Worm (Caenorhabditis elegans) whole organism, mixed stage, embryonic: ENCODE results near the gene pqn-27.

Experiments
- bed-3 ChIP-seq: fragments of 200-800 bp; sonication (Bioruptor generic); optimal IDR thresholded peaks from 3 replicates; lab custom pipeline; 2018; ENCODE audit warnings: mild to moderate bottlenecking, missing genetic modification characterization, moderate library complexity, missing compliant biosample characterization
- ces-1 ChIP-seq: fragments of 150-350 bp; optimal IDR thresholded peaks from 2 replicates; lab custom pipeline; 2014; ENCODE audit warnings: missing biosample characterization, missing genetic modification reagents, missing genetic modification characterization
- cnd-1 ChIP-seq: fragments of 200-800 bp; sonication (Bioruptor generic); optimal IDR thresholded peaks from 2 replicates; lab custom pipeline; 2018; ENCODE audit warnings: mild to moderate bottlenecking, missing genetic modification characterization, missing compliant biosample characterization
- drap-1 ChIP-seq: fragments of 200-800 bp; sonication (Bioruptor generic); optimal IDR thresholded peaks from 3 replicates; lab custom pipeline; 2018; ENCODE audit warnings: mild to moderate bottlenecking, missing genetic modification characterization, missing compliant biosample characterization
- lin-13 ChIP-seq: fragments of 150-350 bp; optimal IDR thresholded peaks from 2 replicates; lab custom pipeline; 2014; ENCODE audit warnings: missing biosample characterization, missing genetic modification characterization
- lsy-2 ChIP-seq: fragments of 150-350 bp; optimal IDR thresholded peaks from 2 replicates; lab custom pipeline; 2014; ENCODE audit warnings: missing biosample characterization, missing genetic modification characterization
- mls-2 ChIP-seq: sonication (generic microtip); optimal IDR thresholded peaks from 2 replicates; lab custom pipeline; 2016; ENCODE audit warnings: mild to moderate bottlenecking, missing genetic modification characterization, moderate library complexity, missing compliant biosample characterization
- nhr-12 ChIP-seq: fragments of 150-350 bp; optimal IDR thresholded peaks from 2 replicates; lab custom pipeline; 2014; ENCODE audit warnings: missing biosample characterization, missing genetic modification characterization
- nhr-28 ChIP-seq: fragments of 150-350 bp; optimal IDR thresholded peaks from 2 replicates; lab custom pipeline; 2014; ENCODE audit warnings: missing biosample characterization, missing genetic modification characterization
- nhr-76 ChIP-seq: sonication (generic microtip); optimal IDR thresholded peaks from 2 replicates; lab custom pipeline; 2017; ENCODE audit warnings: missing biosample characterization, missing genetic modification characterization
- snpc-4 ChIP-seq: fragments of 150-350 bp; optimal IDR thresholded peaks from 2 replicates; lab custom pipeline; 2014; ENCODE audit warnings: missing biosample characterization, missing genetic modification characterization
- unc-39 ChIP-seq: fragments of 150-350 bp; optimal IDR thresholded peaks from 2 replicates; lab custom pipeline; 2014; ENCODE audit warnings: missing biosample characterization, missing genetic modification characterization
- unc-62 ChIP-seq: fragments of 150-350 bp; optimal IDR thresholded peaks from 2 replicates; lab custom pipeline; 2014; ENCODE audit warnings: missing biosample characterization, missing genetic modification reagents, missing genetic modification characterization

- TF ChIP-seq mls-2 (no peak), nhr-28 (tag; lab: Kevin White, UChicago) (no peak), unc-39 (tag; lab: Kevin White, UChicago) (no peak), drap-1 (GFP tag; lab: Kevin White, UChicago) (no peak), unc-62 (GFP tag; lab: Kevin White, UChicago) (no peak), ces-1 (GFP tag; lab: Kevin White, UChicago) (no peak), nhr-12 (no peak), snpc-4 (no peak), bed-3 (GFP tag; lab: Kevin White, UChicago) (no peak), cnd-1 (tag; lab: Kevin White, UChicago) (no peak), lin-13 (tag; lab: Kevin White, UChicago) (no peak), lsy-2 (no peak), nhr-76 (tag; lab: Kevin White, UChicago) (no peak)
These were observed 30.9 kb upstream of the pqn-27 start, which contains the start of gene alh-7 for ce11 chrII:13491254-13491889.
